Worm (Caenorhabditis elegans): ENCODE results near the gene T04F8.3.

The T04F8.3 gene

ce11 chrX:11666545-11667177 lies 8.2 kb downstream of the T04F8.3 start, which contains the start of gene noca-2 (continued):
- TF ChIP-seq snpc-4 (tag; optimal IDR thresholded peaks at IDR 0.05) (no peak), daf-12 (tag; optimal IDR thresholded peaks at IDR 0.05) (no peak), dpl-1 (GFP tag; optimal IDR thresholded peaks at IDR 0.05) (peak; percentile 17), nhr-10 (tag; optimal IDR thresholded peaks at IDR 0.05) (no peak), mes-2 (tag; optimal IDR thresholded peaks at IDR 0.05; ENCODE audit: poor library complexity, severe bottlenecking) (peak; percentile 26), zip-11 (GFP tag; IDR thresholded peaks at IDR 0.05) (no peak), nhr-6 (tag; optimal IDR thresholded peaks at IDR 0.05) (peak; percentile 4), F26F4.8 (GFP tag; conservative IDR thresholded peaks at IDR 0.05) (no peak), unc-130 (GFP tag; optimal IDR thresholded peaks at IDR 0.05) (no peak), daf-19 (GFP tag; conservative IDR thresholded peaks at IDR 0.05) (no peak), lin-13 (GFP tag; optimal IDR thresholded peaks at IDR 0.05) (no peak), D1046.2 (GFP tag; IDR thresholded peaks at IDR 0.05) (no peak), cey-2 (tag; optimal IDR thresholded peaks at IDR 0.05; ENCODE audit: borderline replicate concordance, insufficient read depth) (no peak), ces-1 (GFP tag; optimal IDR thresholded peaks at IDR 0.05) (no peak), nhr-25 (tag; optimal IDR thresholded peaks at IDR 0.05; ENCODE audit: borderline replicate concordance, insufficient read depth) (no peak), ztf-11 (tag; optimal IDR thresholded peaks at IDR 0.05) (no peak), ceh-62 (tag; optimal IDR thresholded peaks at IDR 0.05) (no peak), arid-1 (GFP tag; conservative IDR thresholded peaks at IDR 0.05) (no peak), mep-1 (tag; optimal IDR thresholded peaks at IDR 0.05) (peak; percentile 54), zfp-3 (GFP tag; conservative IDR thresholded peaks at IDR 0.05) (no peak), madf-5 (GFP tag; IDR thresholded peaks at IDR 0.05) (no peak), pqm-1 (tag; optimal IDR thresholded peaks at IDR 0.05) (no peak), nhr-41 (GFP tag; IDR thresholded peaks at IDR 0.05) (no peak), lim-7 (GFP tag; IDR thresholded peaks at IDR 0.05) (no peak), ztf-7 (tag; optimal IDR thresholded peaks at IDR 0.05) (no peak), daf-8 (GFP tag; IDR thresholded peaks at IDR 0.05) (no peak), ceh-44 (GFP tag; IDR thresholded peaks at IDR 0.05) (no peak), zfp-2 (tag; optimal IDR thresholded peaks at IDR 0.05) (no peak), dmd-6 (GFP tag; IDR thresholded peaks at IDR 0.05) (peak; percentile 36), mxl-3 (GFP tag; optimal IDR thresholded peaks at IDR 0.05) (no peak), F10B5.3 (tag; optimal IDR thresholded peaks at IDR 0.05) (no peak), fos-1 (tag; optimal IDR thresholded peaks at IDR 0.05) (no peak), T20F7.1 (GFP tag; optimal IDR thresholded peaks at IDR 0.05) (no peak), mdt-29 (GFP tag; IDR thresholded peaks at IDR 0.05) (no peak), ctbp-1 (GFP tag; IDR thresholded peaks at IDR 0.05) (0 out of 2 replicates have a peak, but pooled peaks have one; percentile 47), spr-3 (GFP tag; optimal IDR thresholded peaks at IDR 0.05) (no peak), ceh-28 (tag; optimal IDR thresholded peaks at IDR 0.05) (no peak), egl-43 (GFP tag; IDR thresholded peaks at IDR 0.05) (no peak)

DNA sequence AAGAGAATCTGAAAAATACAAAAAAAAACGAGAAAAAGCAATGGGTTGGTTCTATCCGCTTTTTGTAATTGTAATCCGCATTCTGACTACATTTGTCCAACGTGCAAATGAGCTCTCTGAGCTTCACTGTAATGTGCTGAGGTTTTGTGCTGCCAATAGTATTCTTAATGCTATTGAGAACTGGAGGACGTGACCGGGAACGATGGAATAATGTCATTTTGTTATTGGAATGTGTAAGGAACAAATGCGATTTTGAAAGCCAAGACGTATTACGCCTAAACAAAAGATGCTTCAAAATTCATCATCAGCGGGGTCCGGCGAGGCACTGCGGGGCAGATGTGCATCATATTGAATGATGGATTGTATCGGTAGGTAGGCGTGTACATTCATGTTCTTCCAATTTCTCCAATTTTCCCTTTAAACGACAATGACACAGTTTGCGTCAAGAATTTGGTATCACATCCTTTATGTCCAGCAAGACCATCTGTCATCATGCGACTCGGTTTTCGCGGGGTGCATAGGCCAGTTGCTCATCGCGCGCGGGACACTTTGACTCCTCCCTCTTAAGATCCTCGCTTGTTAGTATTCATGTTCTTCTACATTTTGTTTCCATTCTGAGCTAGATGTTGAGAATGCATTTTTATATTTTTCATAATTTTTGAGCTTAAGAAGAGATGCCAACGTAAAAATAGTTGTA lies 14.8 kb downstream of the T04F8.3 start:
- TF ChIP-seq unc-62 (GFP tag; optimal IDR thresholded peaks at IDR 0.05 in 1 of 2) (peak in 1 of 2 experiments; percentile 51), unc-62 (tag; optimal IDR thresholded peaks at IDR 0.05) (no peak), ces-1 (GFP tag; optimal IDR thresholded peaks at IDR 0.05) (no peak), fos-1 (tag; optimal IDR thresholded peaks at IDR 0.05) (no peak)

Data from whole organism, L4 larva.